Fruit fly (Drosophila melanogaster) S2 (cell line): ENCODE measurements around the gene CG5966.

Experiments
- CG8478 ChIP-seq: fragments of >200 bp; optimal IDR thresholded peaks from 2 replicates; lab custom pipeline; 2018
- CTCF ChIP-seq, 2 experiments: fragments of >200 bp; optimal IDR thresholded peaks; 2 replicates each; lab custom pipeline; 2018

dm6 chrX:5955207-5955679 lies 33.3 kb upstream of the CG5966 start, which contains the start of gene CG6067:
- no peak for TF ChIP-seq CTCF (optimal IDR thresholded peaks at IDR 0.05; lab: Kevin White, UChicago)
- TF ChIP-seq CG8478: no peak
